Fruit fly (Drosophila melanogaster) whole organism, embryonic: ENCODE data around the gene CG32161.

ENCODE experiments used
- Atf3 ChIP-seq: fragments of 200-800 bp; sonication (Bioruptor generic); optimal IDR thresholded peaks from 3 replicates; lab custom pipeline; 2016; ENCODE audit warnings: missing biosample characterization, missing genetic modification characterization
- CG11247 ChIP-seq: fragments of 200-800 bp; sonication (Bioruptor generic); IDR thresholded peaks from 2 replicates; pipeline ENCODE4 v1.3.6; 2022; ENCODE audit warnings: missing biosample characterization, missing genetic modification characterization
- CG11456 ChIP-seq: fragments of 200-800 bp; sonication (Bioruptor generic); IDR thresholded peaks from 3 replicates; pipeline ENCODE4 v1.3.6; 2022; ENCODE audit warnings: missing biosample characterization, missing genetic modification characterization
- CG12155 ChIP-seq: fragments of 200-800 bp; sonication (Bioruptor generic); optimal IDR thresholded peaks from 3 replicates; lab custom pipeline; 2016; ENCODE audit warnings: missing biosample characterization, missing genetic modification characterization
- CG15601 ChIP-seq: fragments of 200-800 bp; sonication (Bioruptor generic); optimal IDR thresholded peaks from 3 replicates; lab custom pipeline; 2019; ENCODE audit warnings: missing biosample characterization, mild to moderate bottlenecking, missing genetic modification characterization, moderate library complexity
- CG1603 ChIP-seq: fragments of 200-800 bp; sonication (Bioruptor generic); optimal IDR thresholded peaks from 2 replicates; lab custom pipeline; 2019; ENCODE audit warnings: missing biosample characterization, mild to moderate bottlenecking, missing genetic modification characterization, moderate library complexity
- CG17802 ChIP-seq: fragments of 200-800 bp; sonication (Bioruptor generic); optimal IDR thresholded peaks from 2 replicates; lab custom pipeline; 2018; ENCODE audit warnings: missing biosample characterization, mild to moderate bottlenecking, missing genetic modification characterization, moderate library complexity
- CG17829 ChIP-seq: fragments of 200-800 bp; optimal IDR thresholded peaks from 2 replicates; lab custom pipeline; 2019; ENCODE audit warnings: missing biosample characterization, mild to moderate bottlenecking, missing genetic modification characterization, moderate library complexity
- CG2678 ChIP-seq: fragments of 200-800 bp; sonication (Bioruptor generic); optimal IDR thresholded peaks from 3 replicates; lab custom pipeline; 2019; ENCODE audit warnings: missing biosample characterization, mild to moderate bottlenecking, missing genetic modification characterization, moderate library complexity
- CG32767 ChIP-seq: fragments of 200-800 bp; sonication (Bioruptor generic); IDR thresholded peaks from 2 replicates; pipeline ENCODE4 v1.3.6; 2022; ENCODE audit warnings: missing biosample characterization, missing genetic modification characterization
- CG32772 ChIP-seq: fragments of 200-800 bp; sonication (Bioruptor generic); IDR thresholded peaks from 2 replicates; pipeline ENCODE4 v1.3.6; 2022; ENCODE audit warnings: missing biosample characterization, missing genetic modification characterization
- CG3407 ChIP-seq: fragments of 200-800 bp; sonication (Bioruptor generic); optimal IDR thresholded peaks from 2 replicates; lab custom pipeline; 2018; ENCODE audit warnings: missing biosample characterization, mild to moderate bottlenecking, missing genetic modification characterization
- CG34376 ChIP-seq: fragments of 200-800 bp; sonication (Bioruptor generic); optimal IDR thresholded peaks from 2 replicates; lab custom pipeline; 2018; ENCODE audit warnings: missing biosample characterization, mild to moderate bottlenecking, missing genetic modification characterization
- CG3847 ChIP-seq: fragments of 200-800 bp; sonication (Bioruptor generic); IDR thresholded peaks from 2 replicates; pipeline ENCODE4 v1.3.6; 2022; ENCODE audit warnings: missing biosample characterization, missing genetic modification characterization
- CG42726 ChIP-seq: fragments of 200-800 bp; sonication (Bioruptor generic); IDR thresholded peaks from 2 replicates; pipeline ENCODE4 v1.3.6; 2022; ENCODE audit warnings: missing biosample characterization, missing genetic modification characterization; ENCODE audit not compliant: partially characterized antibody
- CG4282 ChIP-seq: fragments of 200-800 bp; sonication (Bioruptor generic); optimal IDR thresholded peaks from 2 replicates; lab custom pipeline; 2016; ENCODE audit warnings: missing biosample characterization, missing genetic modification characterization
- CG4404 ChIP-seq: fragments of 200-800 bp; sonication (Bioruptor generic); IDR thresholded peaks from 2 replicates; pipeline ENCODE4 v1.3.6; 2022; ENCODE audit warnings: missing biosample characterization, missing genetic modification characterization
- CG8478 ChIP-seq: fragments of >200 bp; optimal IDR thresholded peaks from 2 replicates; lab custom pipeline; 2018
- Camta ChIP-seq: fragments of 200-800 bp; sonication (Bioruptor generic); optimal IDR thresholded peaks from 2 replicates; lab custom pipeline; 2016; ENCODE audit warnings: missing biosample characterization, missing genetic modification characterization
- Chrac-16 ChIP-seq: fragments of 200-800 bp; sonication (Bioruptor generic); optimal IDR thresholded peaks from 3 replicates; lab custom pipeline; 2016; ENCODE audit warnings: missing biosample characterization, missing genetic modification characterization
- Dip2 ChIP-seq: fragments of 200-800 bp; sonication (Bioruptor generic); IDR thresholded peaks from 2 replicates; pipeline ENCODE4 v1.3.6; 2022; ENCODE audit warnings: missing biosample characterization, missing genetic modification characterization
- H15 ChIP-seq: fragments of 200-800 bp; sonication (Bioruptor generic); IDR thresholded peaks from 3 replicates; pipeline ENCODE4 v1.3.6; 2022; ENCODE audit warnings: missing biosample characterization, missing genetic modification characterization
- HLHmδ ChIP-seq: fragments of 200-800 bp; sonication (Bioruptor generic); optimal IDR thresholded peaks from 2 replicates; lab custom pipeline; 2018; ENCODE audit warnings: missing biosample characterization, mild to moderate bottlenecking, missing genetic modification characterization, moderate library complexity
- Hand ChIP-seq: fragments of 200-800 bp; sonication (Bioruptor generic); optimal IDR thresholded peaks from 2 replicates; lab custom pipeline; 2017; ENCODE audit warnings: mild to moderate bottlenecking, missing biosample characterization, missing genetic modification reagents, missing genetic modification characterization
- Hmx ChIP-seq: fragments of 200-800 bp; sonication (Bioruptor generic); optimal IDR thresholded peaks from 2 replicates; lab custom pipeline; 2016; ENCODE audit warnings: missing biosample characterization, missing genetic modification characterization
- Hr51 ChIP-seq, 2 experiments: fragments of 200-800 bp; sonication (Bioruptor generic); optimal IDR thresholded peaks; 2 replicates in 1 of 2; 3 replicates in 1 of 2; lab custom pipeline; 2016 to 2018; ENCODE audit warnings: missing biosample characterization in 2 of 2, missing genetic modification characterization in 2 of 2, mild to moderate bottlenecking in 1 of 2, moderate library complexity in 1 of 2
- Kr ChIP-seq: fragments of 200-800 bp; sonication (Bioruptor generic); optimal IDR thresholded peaks from 2 replicates; lab custom pipeline; 2017; ENCODE audit warnings: missing biosample characterization, mild to moderate bottlenecking, missing genetic modification characterization
- MESR4 ChIP-seq: fragments of 200-800 bp; sonication (Bioruptor generic); optimal IDR thresholded peaks from 2 replicates; lab custom pipeline; 2018; ENCODE audit warnings: missing biosample characterization, mild to moderate bottlenecking, missing genetic modification characterization, moderate library complexity
- Myb ChIP-seq: fragments of 200-800 bp; sonication (Bioruptor generic); optimal IDR thresholded peaks from 2 replicates; lab custom pipeline; 2016; ENCODE audit warnings: missing biosample characterization, missing genetic modification characterization
- NK7.1 ChIP-seq: fragments of 200-800 bp; sonication (Bioruptor generic); optimal IDR thresholded peaks from 3 replicates; lab custom pipeline; 2016; ENCODE audit warnings: missing biosample characterization, missing genetic modification characterization
- Nf-YA ChIP-seq: fragments of 200-800 bp; sonication (Bioruptor generic); IDR thresholded peaks from 2 replicates; pipeline ENCODE4 v1.3.6; 2022; ENCODE audit warnings: missing biosample characterization, missing genetic modification characterization
- Rx ChIP-seq: fragments of 200-800 bp; sonication (Bioruptor generic); IDR thresholded peaks from 2 replicates; pipeline ENCODE4 v1.3.6; 2022; ENCODE audit warnings: missing biosample characterization, missing genetic modification characterization
- Stat92E ChIP-seq, 3 experiments: fragments of >200 bp in 2 of 3; fragments of 200-800 bp in 1 of 3; sonication (Bioruptor generic) in 1 of 3; optimal IDR thresholded peaks; 2 replicates each; lab custom pipeline; 2017 to 2019; ENCODE audit warnings: missing biosample characterization in 3 of 3, missing genetic modification characterization in 3 of 3, mild to moderate bottlenecking in 1 of 3, moderate library complexity in 1 of 3
- al ChIP-seq: fragments of 200-800 bp; sonication (Bioruptor generic); IDR thresholded peaks from 2 replicates; pipeline ENCODE4 v1.3.6; 2022; ENCODE audit warnings: missing biosample characterization, missing genetic modification characterization
- ato ChIP-seq: fragments of 200-800 bp; sonication (Bioruptor generic); IDR thresholded peaks from 2 replicates; pipeline ENCODE4 v1.3.6; 2022; ENCODE audit warnings: missing biosample characterization, missing genetic modification characterization; ENCODE audit not compliant: partially characterized antibody
- br ChIP-seq: fragments of >200 bp; optimal IDR thresholded peaks from 2 replicates; lab custom pipeline; 2017
- dimm ChIP-seq: fragments of 200-800 bp; sonication (Bioruptor generic); IDR thresholded peaks from 2 replicates; pipeline ENCODE4 v1.3.6; 2022; ENCODE audit warnings: missing biosample characterization, missing genetic modification characterization
- disco-r ChIP-seq: fragments of 200-800 bp; sonication (Bioruptor generic); optimal IDR thresholded peaks from 2 replicates; lab custom pipeline; 2016; ENCODE audit warnings: missing biosample characterization, missing genetic modification characterization
- ftz-f1 ChIP-seq: fragments of 200-800 bp; sonication (Bioruptor generic); optimal IDR thresholded peaks from 2 replicates; lab custom pipeline; 2016; ENCODE audit warnings: missing biosample characterization, missing genetic modification characterization
- grn ChIP-seq: fragments of 200-800 bp; sonication (Bioruptor generic); optimal IDR thresholded peaks from 3 replicates; lab custom pipeline; 2017; ENCODE audit warnings: missing biosample characterization, missing genetic modification characterization
- ham ChIP-seq: fragments of 200-800 bp; sonication (Bioruptor generic); IDR thresholded peaks from 2 replicates; pipeline ENCODE4 v1.3.6; 2022; ENCODE audit warnings: missing biosample characterization, missing genetic modification characterization
- hth ChIP-seq: fragments of >200 bp; optimal IDR thresholded peaks from 2 replicates; lab custom pipeline; 2017; ENCODE audit warnings: inconsistent platforms
- ind ChIP-seq: fragments of 200-800 bp; sonication (Bioruptor generic); optimal IDR thresholded peaks from 3 replicates; lab custom pipeline; 2016; ENCODE audit warnings: missing biosample characterization, missing genetic modification characterization
- inv ChIP-seq: fragments of 200-800 bp; sonication (Bioruptor generic); IDR thresholded peaks from 2 replicates; pipeline ENCODE4 v1.3.6; 2022; ENCODE audit warnings: missing biosample characterization, missing genetic modification characterization; ENCODE audit not compliant: partially characterized antibody
- kni ChIP-seq: fragments of 200-800 bp; sonication (Bioruptor generic); optimal IDR thresholded peaks from 3 replicates; lab custom pipeline; 2017; ENCODE audit warnings: mild to moderate bottlenecking, missing biosample characterization, missing genetic modification reagents, missing genetic modification characterization
- knrl ChIP-seq: fragments of 200-800 bp; sonication (Bioruptor generic); IDR thresholded peaks from 3 replicates; pipeline ENCODE4 v1.3.6; 2022; ENCODE audit warnings: missing biosample characterization, missing genetic modification characterization; ENCODE audit not compliant: partially characterized antibody
- lmd ChIP-seq: fragments of 200-800 bp; sonication (Bioruptor generic); IDR thresholded peaks from 2 replicates; pipeline ENCODE4 v1.3.6; 2022; ENCODE audit warnings: missing biosample characterization, missing genetic modification characterization
- mam ChIP-seq: fragments of 200-800 bp; sonication (Bioruptor generic); optimal IDR thresholded peaks from 3 replicates; lab custom pipeline; 2016; ENCODE audit warnings: missing biosample characterization, missing genetic modification characterization
- org-1 ChIP-seq: fragments of 200-800 bp; sonication (Bioruptor generic); optimal IDR thresholded peaks from 2 replicates; lab custom pipeline; 2017; ENCODE audit warnings: missing biosample characterization, missing genetic modification characterization
- pros ChIP-seq: fragments of 200-800 bp; sonication (Bioruptor generic); optimal IDR thresholded peaks from 3 replicates; lab custom pipeline; 2019; ENCODE audit warnings: missing biosample characterization, mild to moderate bottlenecking, missing genetic modification characterization, moderate library complexity
- sim ChIP-seq: fragments of 200-800 bp; sonication (Bioruptor generic); IDR thresholded peaks from 2 replicates; pipeline ENCODE4 v1.3.6; 2022; ENCODE audit warnings: missing biosample characterization, missing genetic modification characterization
- sisA ChIP-seq: fragments of 200-800 bp; sonication (Bioruptor generic); IDR thresholded peaks from 2 replicates; pipeline ENCODE4 v1.3.6; 2022; ENCODE audit warnings: missing biosample characterization, missing genetic modification characterization
- slp2 ChIP-seq: fragments of 200-800 bp; sonication (Bioruptor generic); optimal IDR thresholded peaks from 2 replicates; lab custom pipeline; 2016; ENCODE audit warnings: missing biosample characterization, missing genetic modification characterization

The CG32161 gene

DNA sequence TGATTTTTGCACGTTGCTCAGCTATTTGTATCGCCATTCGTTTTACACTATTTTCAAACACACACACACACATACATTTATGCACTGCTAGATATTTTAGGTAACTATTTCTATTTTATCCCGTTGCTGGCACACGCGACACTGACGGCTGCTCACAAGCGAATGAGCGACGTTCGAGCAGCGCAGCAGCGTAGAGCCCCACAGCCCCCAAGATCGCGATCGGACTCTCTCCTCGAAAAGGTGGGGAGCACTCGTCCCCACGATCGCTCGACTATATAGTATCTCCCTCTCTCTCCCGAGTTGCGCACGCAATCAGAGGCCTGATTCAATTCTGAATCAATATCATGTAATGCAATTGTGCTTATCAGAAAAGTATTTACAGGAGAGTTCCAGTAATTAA, 46.0 kb upstream of the CG32161 start (continued):
- TF ChIP-seq Hand (no peak), CG3847 (no peak), al (GFP tag; lab: Robert Waterston, UW) (no peak), Nf-YA (GFP tag; lab: Robert Waterston, UW) (no peak), Kr (GFP tag; lab: Kevin White, UChicago) (no peak), NK7.1 (no peak), CG32767 (GFP tag; lab: Robert Waterston, UW) (no peak), pros (GFP tag; lab: Kevin White, UChicago) (no peak), ato (no peak), org-1 (GFP tag; lab: Kevin White, UChicago) (no peak), Atf3 (GFP tag; lab: Kevin White, UChicago) (no peak), CG12155 (GFP tag; lab: Kevin White, UChicago) (no peak), CG8478 (no peak), H15 (GFP tag; lab: Robert Waterston, UW) (no peak), Hr51 (GFP tag; optimal IDR thresholded peaks at IDR 0.05; lab: Kevin White, UChicago) (no peak), CG2678 (no peak), Stat92E (GFP tag; optimal IDR thresholded peaks at IDR 0.05; lab: Kevin White, UChicago) (peak in 1 of 3 experiments; percentile 13), ftz-f1 (no peak), Myb (GFP tag; lab: Kevin White, UChicago) (no peak), CG11456 (GFP tag; lab: Robert Waterston, UW) (no peak), inv (GFP tag; lab: Robert Waterston, UW) (no peak; the same call in 1 of the 2 replicates), disco-r (no peak), CG32772 (no peak), ind (no peak), lmd (GFP tag; lab: Robert Waterston, UW) (no peak), Hmx (GFP tag; lab: Kevin White, UChicago) (no peak), slp2 (GFP tag; lab: Kevin White, UChicago) (no peak), CG17829 (tag; lab: Kevin White, UChicago) (no peak), CG15601 (peak; percentile 44), dimm (GFP tag; lab: Robert Waterston, UW) (no peak), CG34376 (GFP tag; lab: Kevin White, UChicago) (peak; percentile 14), mam (GFP tag; lab: Kevin White, UChicago) (no peak), grn (GFP tag; lab: Kevin White, UChicago) (peak; percentile 36), CG17802 (tag; lab: Kevin White, UChicago) (no peak), hth (lab: Kevin White, UChicago) (no peak), CG11247 (no peak), Chrac-16 (GFP tag; lab: Kevin White, UChicago) (no peak), Rx (GFP tag; lab: Robert Waterston, UW) (no peak), CG42726 (GFP tag; lab: Robert Waterston, UW) (no peak), ham (GFP tag; lab: Robert Waterston, UW) (no peak), knrl (GFP tag; lab: Robert Waterston, UW) (no peak), Dip2 (GFP tag; lab: Robert Waterston, UW) (no peak), HLHmδ (GFP tag; lab: Kevin White, UChicago) (peak; percentile 80), kni (GFP tag; lab: Kevin White, UChicago) (no peak), sim (no peak), Camta (GFP tag; lab: Kevin White, UChicago) (no peak), CG4404 (no peak), sisA (GFP tag; lab: Robert Waterston, UW) (no peak), br (no peak), MESR4 (GFP tag; lab: Kevin White, UChicago) (peak; percentile 2), CG4282 (no peak), CG1603 (tag; lab: Kevin White, UChicago) (no peak), CG3407 (GFP tag; lab: Kevin White, UChicago) (no peak)
